Worm (Caenorhabditis elegans): ENCODE results near the gene rps-1.

Gene rps-1

ce11 chrIII:4474908-4475307, 810 bp upstream of the rps-1 start, which contains the start of gene ifet-1:
Gene ifet-1 (minus strand): TSS chrIII:4475150.
- TF ChIP-seq aly-2 (tag; optimal IDR thresholded peaks at IDR 0.05) (no peak), nhr-129 (tag; optimal IDR thresholded peaks at IDR 0.05) (no peak), ceh-16 (tag; optimal IDR thresholded peaks at IDR 0.05) (no peak), lin-13 (GFP tag; optimal IDR thresholded peaks at IDR 0.05) (no peak), unc-62 (GFP tag; optimal IDR thresholded peaks at IDR 0.05) (no peak), ztf-1 (GFP tag; conservative IDR thresholded peaks at IDR 0.05) (no peak), mab-5 (tag; optimal IDR thresholded peaks at IDR 0.05) (no peak), ceh-82 (tag; optimal IDR thresholded peaks at IDR 0.05) (no peak), skn-1 (tag; optimal IDR thresholded peaks at IDR 0.05) (no peak)

ce11 chrIII:4476313-4476712, 595 bp downstream of the rps-1 start:
- TF ChIP-seq ceh-82 (tag; optimal IDR thresholded peaks at IDR 0.05) (no peak), ama-1 (optimal IDR thresholded peaks at IDR 0.05) (no peak), sma-3 (GFP tag; optimal IDR thresholded peaks at IDR 0.05) (no peak), nhr-6 (tag; optimal IDR thresholded peaks at IDR 0.05) (no peak), mbf-1 (tag; optimal IDR thresholded peaks at IDR 0.05) (no peak), elt-1 (tag; optimal IDR thresholded peaks at IDR 0.05) (no peak), C34F6.9 (tag; optimal IDR thresholded peaks at IDR 0.05) (no peak), lin-13 (GFP tag; optimal IDR thresholded peaks at IDR 0.05) (no peak), fos-1 (tag; optimal IDR thresholded peaks at IDR 0.05) (no peak), dmd-4 (tag; optimal IDR thresholded peaks at IDR 0.05) (no peak), nhr-77 (tag; optimal IDR thresholded peaks at IDR 0.05) (no peak), lsy-2 (tag; optimal IDR thresholded peaks at IDR 0.05) (no peak), zag-1 (tag; optimal IDR thresholded peaks at IDR 0.05) (no peak), mdl-1 (tag; optimal IDR thresholded peaks at IDR 0.05) (no peak), nhr-25 (tag; optimal IDR thresholded peaks at IDR 0.05) (no peak), unc-62 (GFP tag; optimal IDR thresholded peaks at IDR 0.05) (no peak), mab-5 (tag; optimal IDR thresholded peaks at IDR 0.05) (no peak), R02D3.7 (tag; optimal IDR thresholded peaks at IDR 0.05) (no peak), lin-11 (tag; optimal IDR thresholded peaks at IDR 0.05) (no peak)

DNA sequence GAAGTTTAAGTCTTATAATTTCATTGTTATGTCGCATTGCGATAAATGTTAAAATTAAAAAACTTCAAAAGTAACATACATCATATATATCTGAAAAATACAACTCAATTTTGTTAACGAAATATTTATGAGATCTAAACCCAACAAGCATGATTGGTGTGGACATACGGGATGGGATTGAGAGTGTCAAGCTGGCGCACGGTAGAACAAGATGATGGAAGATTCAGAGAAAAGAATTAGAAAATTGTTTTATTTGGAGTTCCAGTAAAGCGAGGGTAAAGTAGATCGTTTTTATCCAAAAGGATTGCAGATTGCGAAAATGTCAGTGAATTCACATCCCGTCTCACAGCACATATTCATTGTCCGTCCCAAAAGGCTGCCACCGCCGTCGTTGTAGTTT, 1.1 kb downstream of the rps-1 start:
- TF ChIP-seq nhr-6 (tag; optimal IDR thresholded peaks at IDR 0.05): no peak
- TF ChIP-seq crh-2 (tag; optimal IDR thresholded peaks at IDR 0.05): no peak
- TF ChIP-seq zag-1 (tag; optimal IDR thresholded peaks at IDR 0.05): no peak
- TF ChIP-seq ztf-4 (tag; optimal IDR thresholded peaks at IDR 0.05): no peak
- TF ChIP-seq unc-62 (GFP tag; optimal IDR thresholded peaks at IDR 0.05): no peak
- no peak for TF ChIP-seq lsy-2 (tag; optimal IDR thresholded peaks at IDR 0.05)
- no peak for TF ChIP-seq alr-1 (tag; optimal IDR thresholded peaks at IDR 0.05)
- TF ChIP-seq mbf-1 (tag; optimal IDR thresholded peaks at IDR 0.05): no peak
- no peak for TF ChIP-seq blmp-1 (tag; optimal IDR thresholded peaks at IDR 0.05; ENCODE audit: insufficient read depth)
- no peak for TF ChIP-seq ztf-11 (tag; optimal IDR thresholded peaks at IDR 0.05)
- TF ChIP-seq unc-55 (GFP tag; optimal IDR thresholded peaks at IDR 0.05): no peak
- no peak for TF ChIP-seq Y55F3AM.14 (GFP tag; optimal IDR thresholded peaks at IDR 0.05)
- TF ChIP-seq snpc-4 (tag; optimal IDR thresholded peaks at IDR 0.05): no peak
- TF ChIP-seq elt-3 (tag; optimal IDR thresholded peaks at IDR 0.05): no peak

ce11 chrIII:4477472-4477871, 1.8 kb downstream of the rps-1 start, which contains the start of gene ins-17:
Gene ins-17 (minus strand): TSS chrIII:4477572.
- TF ChIP-seq nhr-25 (tag; optimal IDR thresholded peaks at IDR 0.05) (no peak), nhr-10 (tag; optimal IDR thresholded peaks at IDR 0.05) (no peak)

- no peak for TF ChIP-seq snpc-4 (tag; optimal IDR thresholded peaks at IDR 0.05)
- TF ChIP-seq elt-1 (tag; optimal IDR thresholded peaks at IDR 0.05): no peak
- no peak for TF ChIP-seq crh-2 (tag; optimal IDR thresholded peaks at IDR 0.05)
- no peak for TF ChIP-seq nhr-23 (tag; optimal IDR thresholded peaks at IDR 0.05)
- no peak for TF ChIP-seq F13H6.1 (tag; optimal IDR thresholded peaks at IDR 0.05)
- no peak for TF ChIP-seq nhr-77 (tag; optimal IDR thresholded peaks at IDR 0.05)
- TF ChIP-seq ztf-1 (GFP tag; conservative IDR thresholded peaks at IDR 0.05): no peak
- no peak for TF ChIP-seq ZK546.5 (tag; optimal IDR thresholded peaks at IDR 0.05)
- no peak for TF ChIP-seq mab-5 (tag; optimal IDR thresholded peaks at IDR 0.05)
- no peak for TF ChIP-seq nhr-6 (tag; optimal IDR thresholded peaks at IDR 0.05)
- no peak for TF ChIP-seq nhr-25 (tag; optimal IDR thresholded peaks at IDR 0.05)
- TF ChIP-seq mdl-1 (tag; optimal IDR thresholded peaks at IDR 0.05): no peak
- no peak for TF ChIP-seq ceh-82 (tag; optimal IDR thresholded peaks at IDR 0.05)
- no peak for TF ChIP-seq unc-39 (tag; optimal IDR thresholded peaks at IDR 0.05)
- TF ChIP-seq skn-1 (tag; optimal IDR thresholded peaks at IDR 0.05): no peak
- no peak for TF ChIP-seq sma-3 (GFP tag; optimal IDR thresholded peaks at IDR 0.05)
- TF ChIP-seq zag-1 (tag; optimal IDR thresholded peaks at IDR 0.05): no peak
- TF ChIP-seq unc-62 (GFP tag; optimal IDR thresholded peaks at IDR 0.05): no peak
Measured at ce11 chrIII:4481787-4482186, 6.1 kb downstream of the rps-1 start.
